Worm (Caenorhabditis elegans): ENCODE results near the gene hira-1.

hira-1 gene

DNA sequence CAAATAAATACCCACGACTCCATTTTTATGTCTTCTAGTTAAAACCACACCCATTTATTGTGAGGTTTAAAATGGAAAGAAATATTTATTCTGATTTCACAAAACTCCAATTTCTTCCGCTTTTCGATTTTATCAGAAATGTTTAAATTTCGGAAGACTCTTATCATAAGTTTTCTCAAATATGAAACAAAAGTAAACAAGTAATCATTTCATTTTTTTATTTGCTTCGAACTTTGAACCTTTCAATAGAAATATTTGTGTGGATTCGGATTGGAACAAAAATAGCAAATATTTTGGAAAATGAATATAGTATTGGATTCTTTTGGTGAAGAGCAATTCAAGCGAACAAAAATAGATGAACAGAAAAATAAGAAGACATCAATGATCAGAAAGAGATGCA lies 30.9 kb downstream of the hira-1 start:
- TF ChIP-seq sea-1 (GFP tag; conservative IDR thresholded peaks at IDR 0.05) (no peak), hmg-4 (GFP tag; optimal IDR thresholded peaks at IDR 0.05) (no peak), tbx-11 (GFP tag; IDR thresholded peaks at IDR 0.05) (no peak), B0310.2 (tag; optimal IDR thresholded peaks at IDR 0.05) (no peak), pes-1 (GFP tag; IDR thresholded peaks at IDR 0.05) (no peak), ets-7 (tag; optimal IDR thresholded peaks at IDR 0.05) (no peak), scrt-1 (GFP tag; IDR thresholded peaks at IDR 0.05) (no peak), tbx-37 (GFP tag; conservative IDR thresholded peaks at IDR 0.05) (no peak), tra-4 (tag; optimal IDR thresholded peaks at IDR 0.05) (no peak), aly-1 (tag; optimal IDR thresholded peaks at IDR 0.05) (no peak), ceh-13 (GFP tag; optimal IDR thresholded peaks at IDR 0.05) (no peak), hmbx-1 (tag; optimal IDR thresholded peaks at IDR 0.05) (no peak), ceh-36 (tag; optimal IDR thresholded peaks at IDR 0.05) (no peak), hnd-1 (tag; optimal IDR thresholded peaks at IDR 0.05) (no peak), F13C5.2 (tag; optimal IDR thresholded peaks at IDR 0.05) (no peak), ama-1 (optimal IDR thresholded peaks at IDR 0.05) (no peak), flt-1 (GFP tag; IDR thresholded peaks at IDR 0.05) (no peak)

DNA sequence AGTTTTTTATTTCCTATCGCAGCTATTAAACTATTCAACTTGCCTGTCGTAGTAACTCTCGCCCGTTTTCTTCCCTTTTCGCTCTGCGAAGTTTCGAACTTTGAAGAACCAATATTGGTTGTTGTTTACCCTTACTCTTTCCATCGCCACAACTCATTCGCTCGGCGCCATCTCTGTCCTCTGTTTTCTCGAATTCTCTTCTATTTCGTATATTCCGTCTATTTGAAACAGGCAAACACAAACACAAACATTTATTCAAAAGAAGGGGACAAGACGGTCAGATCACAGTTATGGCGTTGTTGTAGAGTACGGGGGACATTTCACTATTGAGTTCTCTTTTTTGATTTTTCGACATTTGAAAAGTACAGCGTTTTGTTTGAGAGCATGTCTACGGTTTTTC lies 31.9 kb downstream of the hira-1 start:
- no peak for TF ChIP-seq B0310.2 (tag; optimal IDR thresholded peaks at IDR 0.05)
- TF ChIP-seq hnd-1 (tag; optimal IDR thresholded peaks at IDR 0.05) = no peak
- TF ChIP-seq ceh-36 (tag; optimal IDR thresholded peaks at IDR 0.05) = no peak
- no peak for TF ChIP-seq tbx-37 (GFP tag; conservative IDR thresholded peaks at IDR 0.05)
- no peak for TF ChIP-seq tra-4 (tag; optimal IDR thresholded peaks at IDR 0.05)
- TF ChIP-seq pes-1 (GFP tag; IDR thresholded peaks at IDR 0.05) = no peak
- TF ChIP-seq F13C5.2 (tag; optimal IDR thresholded peaks at IDR 0.05) = no peak
- no peak for TF ChIP-seq aly-1 (tag; optimal IDR thresholded peaks at IDR 0.05)
- TF ChIP-seq ets-7 (tag; optimal IDR thresholded peaks at IDR 0.05) = no peak
- TF ChIP-seq ceh-13 (GFP tag; optimal IDR thresholded peaks at IDR 0.05) = no peak
- TF ChIP-seq ama-1 (optimal IDR thresholded peaks at IDR 0.05) = no peak
- no peak for TF ChIP-seq hmbx-1 (tag; optimal IDR thresholded peaks at IDR 0.05)
- TF ChIP-seq sea-1 (GFP tag; conservative IDR thresholded peaks at IDR 0.05) = no peak
- no peak for TF ChIP-seq scrt-1 (GFP tag; IDR thresholded peaks at IDR 0.05)
- TF ChIP-seq hmg-4 (GFP tag; optimal IDR thresholded peaks at IDR 0.05) = no peak

DNA sequence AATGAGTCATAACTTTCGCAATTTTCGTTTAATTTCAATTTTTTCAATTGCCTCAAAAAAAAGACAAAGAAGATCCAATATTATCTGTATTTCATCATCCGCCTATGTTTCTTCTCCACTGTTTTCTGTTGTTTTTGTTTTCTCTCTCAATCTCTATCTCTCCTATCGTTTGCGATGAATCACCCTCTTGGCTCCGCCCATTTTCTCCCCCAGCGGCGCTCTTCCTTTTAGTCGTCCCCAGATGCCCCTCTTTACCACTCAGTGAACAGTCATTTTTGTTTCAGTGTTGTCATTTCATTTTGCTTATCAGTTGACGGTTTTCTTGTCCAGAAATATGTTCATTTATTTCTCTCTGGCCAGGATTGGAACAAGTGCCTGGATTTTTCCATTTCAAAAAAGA lies 34.0 kb downstream of the hira-1 start:
- TF ChIP-seq flt-1 (GFP tag; IDR thresholded peaks at IDR 0.05) (no peak), hnd-1 (tag; optimal IDR thresholded peaks at IDR 0.05) (no peak)

DNA sequence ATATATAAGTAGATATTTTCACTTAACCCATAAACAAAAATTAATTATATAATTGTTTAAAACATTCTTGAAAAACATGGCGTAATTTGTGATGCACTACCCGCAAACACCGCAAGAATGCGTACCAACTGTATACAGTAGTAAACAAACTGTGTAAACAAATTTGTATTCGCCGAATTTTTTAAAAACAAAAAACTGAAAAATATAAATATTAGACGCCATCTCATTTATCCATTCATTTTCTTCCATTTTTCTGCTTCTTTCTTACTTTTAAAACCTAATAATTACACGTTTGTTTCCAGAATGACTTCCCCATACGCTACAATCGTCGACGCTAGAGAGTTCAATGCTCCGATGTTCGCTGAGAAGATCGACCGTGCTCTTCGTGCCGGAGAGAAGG lies 34.4 kb downstream of the hira-1 start, which contains the start of gene nex-1:
Gene nex-1, plus strand, starts transcription at position 301 of the 400 bp plus-strand sequence.
- TF ChIP-seq ama-1 (optimal IDR thresholded peaks at IDR 0.05) = no peak
- TF ChIP-seq ceh-13 (GFP tag; optimal IDR thresholded peaks at IDR 0.05) = no peak
- no peak for TF ChIP-seq hmg-4 (GFP tag; optimal IDR thresholded peaks at IDR 0.05)
- no peak for TF ChIP-seq tbx-11 (GFP tag; IDR thresholded peaks at IDR 0.05)
- TF ChIP-seq flt-1 (GFP tag; IDR thresholded peaks at IDR 0.05) = no peak
- no peak for TF ChIP-seq hnd-1 (tag; optimal IDR thresholded peaks at IDR 0.05)
- no peak for TF ChIP-seq ets-7 (tag; optimal IDR thresholded peaks at IDR 0.05)
- TF ChIP-seq B0310.2 (tag; optimal IDR thresholded peaks at IDR 0.05) = no peak
- TF ChIP-seq tra-4 (tag; optimal IDR thresholded peaks at IDR 0.05) = no peak
- no peak for TF ChIP-seq ceh-36 (tag; optimal IDR thresholded peaks at IDR 0.05)
- TF ChIP-seq tbx-37 (GFP tag; conservative IDR thresholded peaks at IDR 0.05) = no peak
- TF ChIP-seq scrt-1 (GFP tag; IDR thresholded peaks at IDR 0.05) = no peak

DNA sequence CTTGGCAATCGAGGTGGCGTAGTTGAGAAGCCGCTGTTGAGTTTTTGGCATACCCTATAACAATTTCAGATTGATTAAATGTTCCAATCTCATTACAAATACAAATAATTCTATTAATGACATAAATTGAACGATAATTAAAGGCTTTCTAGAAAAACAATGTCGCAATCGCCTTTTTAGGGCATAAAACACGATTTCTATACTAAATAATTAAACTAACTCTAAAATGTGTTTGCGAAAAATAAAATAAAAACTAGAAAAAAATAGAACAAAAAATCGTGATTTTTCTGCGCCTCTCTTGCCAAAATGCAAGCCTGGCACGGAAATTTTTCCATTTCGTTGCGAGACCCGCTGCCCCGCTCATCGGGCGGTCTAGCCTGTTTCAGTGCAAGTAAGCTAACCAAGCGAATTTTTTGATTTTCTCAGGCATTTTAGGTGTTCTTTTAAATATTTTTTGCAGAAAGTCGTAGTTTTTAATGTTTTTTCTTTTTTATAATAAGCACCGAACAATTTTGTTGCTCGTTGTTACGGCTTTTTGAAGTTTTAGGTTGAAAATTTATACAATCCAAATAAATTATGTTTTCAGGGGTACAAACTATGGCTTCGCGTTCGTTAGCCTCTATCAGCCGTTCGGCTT lies 37.0 kb downstream of the hira-1 start, which contains the start of the genes C34E10.12, C34E10.10 and atp-2:
Gene C34E10.12, minus strand, starts transcription at position 51 of the 637 bp plus-strand sequence.
Gene C34E10.10, minus strand, starts transcription at position 54 of the 637 bp plus-strand sequence.
Gene atp-2, plus strand, starts transcription at position 587 of the 637 bp plus-strand sequence.
- no peak for TF ChIP-seq tbx-37 (GFP tag; conservative IDR thresholded peaks at IDR 0.05)
- TF ChIP-seq pes-1 (GFP tag; IDR thresholded peaks at IDR 0.05) = peak; percentile 51; the same call in 1 of the 2 replicates
- peak; percentile 75 for TF ChIP-seq F13C5.2 (tag; optimal IDR thresholded peaks at IDR 0.05)
- no peak for TF ChIP-seq hmbx-1 (tag; optimal IDR thresholded peaks at IDR 0.05)
- peak; percentile 14 for TF ChIP-seq hmg-4 (GFP tag; optimal IDR thresholded peaks at IDR 0.05)
- TF ChIP-seq hnd-1 (tag; optimal IDR thresholded peaks at IDR 0.05) = no peak
- no peak for TF ChIP-seq tra-4 (tag; optimal IDR thresholded peaks at IDR 0.05)

DNA sequence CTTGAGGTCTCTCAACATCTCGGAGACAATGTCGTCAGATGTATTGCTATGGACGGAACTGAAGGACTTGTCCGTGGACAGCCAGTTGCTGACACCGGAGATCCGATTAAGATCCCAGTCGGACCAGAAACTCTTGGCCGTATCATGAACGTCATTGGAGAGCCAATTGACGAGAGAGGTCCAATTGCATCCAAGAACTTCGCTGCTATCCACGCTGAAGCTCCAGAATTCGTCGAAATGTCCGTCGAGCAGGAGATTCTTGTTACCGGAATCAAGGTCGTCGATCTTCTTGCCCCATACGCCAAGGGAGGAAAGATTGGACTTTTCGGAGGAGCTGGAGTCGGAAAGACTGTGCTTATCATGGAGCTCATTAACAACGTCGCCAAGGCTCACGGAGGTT lies 37.9 kb downstream of the hira-1 start:
- TF ChIP-seq B0310.2 (tag; optimal IDR thresholded peaks at IDR 0.05) (no peak), aly-1 (tag; optimal IDR thresholded peaks at IDR 0.05) (no peak), tra-4 (tag; optimal IDR thresholded peaks at IDR 0.05) (no peak), pes-1 (GFP tag; IDR thresholded peaks at IDR 0.05) (no peak), hmg-4 (GFP tag; optimal IDR thresholded peaks at IDR 0.05) (no peak), tbx-37 (GFP tag; conservative IDR thresholded peaks at IDR 0.05) (no peak), flt-1 (GFP tag; IDR thresholded peaks at IDR 0.05) (no peak), ceh-36 (tag; optimal IDR thresholded peaks at IDR 0.05) (no peak), F13C5.2 (tag; optimal IDR thresholded peaks at IDR 0.05) (no peak), ama-1 (optimal IDR thresholded peaks at IDR 0.05) (no peak), hmbx-1 (tag; optimal IDR thresholded peaks at IDR 0.05) (no peak), ceh-13 (GFP tag; optimal IDR thresholded peaks at IDR 0.05) (no peak)

DNA sequence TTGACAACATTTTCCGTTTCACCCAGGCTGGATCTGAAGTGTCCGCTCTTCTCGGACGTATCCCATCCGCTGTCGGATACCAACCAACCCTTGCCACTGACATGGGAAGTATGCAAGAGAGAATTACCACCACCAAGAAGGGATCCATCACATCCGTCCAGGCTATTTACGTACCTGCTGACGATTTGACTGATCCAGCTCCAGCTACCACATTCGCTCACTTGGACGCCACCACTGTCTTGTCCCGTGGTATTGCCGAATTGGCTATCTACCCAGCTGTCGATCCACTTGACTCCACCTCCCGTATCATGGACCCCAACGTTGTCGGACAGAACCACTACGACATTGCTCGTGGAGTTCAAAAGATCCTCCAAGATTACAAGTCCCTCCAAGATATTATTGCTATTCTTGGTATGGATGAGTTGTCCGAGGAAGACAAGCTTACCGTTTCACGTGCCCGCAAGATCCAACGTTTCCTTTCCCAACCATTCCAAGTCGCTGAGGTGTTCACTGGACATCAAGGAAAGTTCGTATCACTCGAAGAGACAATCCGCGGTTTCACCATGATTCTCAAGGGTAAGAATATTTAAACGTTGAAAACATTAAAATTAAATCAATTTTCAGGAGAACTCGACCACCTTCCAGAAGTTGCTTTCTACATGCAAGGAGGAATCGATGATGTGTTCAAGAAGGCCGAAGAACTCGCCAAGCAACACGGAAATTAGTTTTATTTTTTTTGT lies 38.8 kb downstream of the hira-1 start:
- TF ChIP-seq ama-1 (optimal IDR thresholded peaks at IDR 0.05) = no peak
- TF ChIP-seq hmg-4 (GFP tag; optimal IDR thresholded peaks at IDR 0.05) = no peak
- TF ChIP-seq ceh-13 (GFP tag; optimal IDR thresholded peaks at IDR 0.05) = no peak
- no peak for TF ChIP-seq B0310.2 (tag; optimal IDR thresholded peaks at IDR 0.05)
- no peak for TF ChIP-seq tbx-11 (GFP tag; IDR thresholded peaks at IDR 0.05)
- no peak for TF ChIP-seq tra-4 (tag; optimal IDR thresholded peaks at IDR 0.05)
- no peak for TF ChIP-seq scrt-1 (GFP tag; IDR thresholded peaks at IDR 0.05)
- TF ChIP-seq hmbx-1 (tag; optimal IDR thresholded peaks at IDR 0.05) = no peak
- no peak for TF ChIP-seq flt-1 (GFP tag; IDR thresholded peaks at IDR 0.05)
- no peak for TF ChIP-seq ets-7 (tag; optimal IDR thresholded peaks at IDR 0.05)
- TF ChIP-seq tbx-37 (GFP tag; conservative IDR thresholded peaks at IDR 0.05) = no peak
- TF ChIP-seq F13C5.2 (tag; optimal IDR thresholded peaks at IDR 0.05) = no peak
